Fruit fly (Drosophila melanogaster): ENCODE results near the gene Pgm1.

dm6 chr3L:16166217-16166997 is 38.1 kb upstream of the Pgm1 start:
- TF ChIP-seq insv (optimal IDR thresholded peaks at IDR 0.05) (no peak), Sin3A (optimal IDR thresholded peaks at IDR 0.05) (no peak), Myc (optimal IDR thresholded peaks at IDR 0.05) (no peak)
